Worm (Caenorhabditis elegans): ENCODE data around the gene toe-2.

Gene toe-2

DNA sequence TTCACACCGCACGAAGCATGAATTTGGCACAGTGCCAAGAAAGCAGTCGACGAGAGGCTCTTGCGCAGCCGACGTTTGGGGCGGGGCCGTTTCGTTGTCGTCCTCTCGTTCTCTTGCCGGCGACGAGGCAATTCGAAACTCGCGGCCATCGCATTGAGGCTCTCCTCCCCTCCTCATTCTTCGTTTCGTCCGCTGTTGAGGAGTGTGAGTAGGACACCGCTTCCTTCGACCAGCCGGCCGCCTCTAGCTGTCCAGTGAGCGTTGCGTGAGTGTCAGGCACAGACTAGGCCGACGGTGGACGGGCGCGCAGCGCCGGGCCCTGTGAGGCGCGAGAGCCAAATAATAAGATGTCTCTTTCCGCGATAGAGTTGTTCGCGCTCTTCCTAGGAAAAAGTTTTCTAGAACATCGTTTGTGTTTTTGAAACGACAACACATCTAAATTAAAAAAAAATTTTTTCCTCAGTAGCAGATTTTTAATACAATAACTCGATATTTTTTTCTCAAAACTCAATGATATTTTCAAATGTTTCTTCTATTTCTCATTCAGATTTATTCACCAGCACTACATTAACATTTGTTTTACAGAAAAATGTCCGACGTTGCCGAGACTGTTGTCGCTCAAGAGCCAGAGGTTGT, 29.2 kb downstream of the toe-2 start, which contains the start of the genes T28D9.11 and T28D9.1 (continued):
- no peak for TF ChIP-seq mef-2 (tag; optimal IDR thresholded peaks at IDR 0.05)
- no peak for TF ChIP-seq irx-1 (tag; optimal IDR thresholded peaks at IDR 0.05)
- TF ChIP-seq dpl-1 (GFP tag; optimal IDR thresholded peaks at IDR 0.05), result peak in 2 of 3 experiments; percentile 4 to 50
- TF ChIP-seq swsn-7 (tag; optimal IDR thresholded peaks at IDR 0.05), result peak; percentile 49
- no peak for TF ChIP-seq blmp-1 (tag; optimal IDR thresholded peaks at IDR 0.05)
- TF ChIP-seq nhr-47 (tag; optimal IDR thresholded peaks at IDR 0.05), result peak; percentile 56
- TF ChIP-seq rnt-1 (tag; optimal IDR thresholded peaks at IDR 0.05), result peak; percentile 58
- no peak for TF ChIP-seq lir-3 (tag; optimal IDR thresholded peaks at IDR 0.05; ENCODE audit: poor library complexity)
- TF ChIP-seq tbx-2 (tag; optimal IDR thresholded peaks at IDR 0.05), result peak; percentile 18
- TF ChIP-seq fkh-8 (tag; optimal IDR thresholded peaks at IDR 0.05), result peak; percentile 87
- TF ChIP-seq C16A3.4 (tag; optimal IDR thresholded peaks at IDR 0.05), result peak; percentile 12
- TF ChIP-seq fkh-10 (GFP tag; optimal IDR thresholded peaks at IDR 0.05), result peak; percentile 50
- TF ChIP-seq aly-2 (tag; optimal IDR thresholded peaks at IDR 0.05), result no peak
- no peak for TF ChIP-seq alr-1 (tag; optimal IDR thresholded peaks at IDR 0.05; ENCODE audit: borderline replicate concordance)
- TF ChIP-seq ama-1 (optimal IDR thresholded peaks at IDR 0.05), result peak; percentile 59

- TF ChIP-seq nhr-47 (tag; optimal IDR thresholded peaks at IDR 0.05), result no peak
- TF ChIP-seq zip-4 (GFP tag; optimal IDR thresholded peaks at IDR 0.05), result no peak
- no peak for TF ChIP-seq nhr-11 (tag; optimal IDR thresholded peaks at IDR 0.05)
- no peak for TF ChIP-seq ceh-82 (tag; optimal IDR thresholded peaks at IDR 0.05)
- no peak for TF ChIP-seq unc-130 (tag; optimal IDR thresholded peaks at IDR 0.05)
- TF ChIP-seq F16B12.6 (tag; optimal IDR thresholded peaks at IDR 0.05), result no peak
- no peak for TF ChIP-seq unc-98 (GFP tag; IDR thresholded peaks at IDR 0.05)
- TF ChIP-seq nhr-85 (tag), result no peak
- no peak for TF ChIP-seq ets-5 (GFP tag; IDR thresholded peaks at IDR 0.05)
- no peak for TF ChIP-seq hpl-2 (GFP tag; optimal IDR thresholded peaks at IDR 0.05)
- no peak for TF ChIP-seq swsn-7 (tag; optimal IDR thresholded peaks at IDR 0.05)
- TF ChIP-seq grh-1 (GFP tag; IDR thresholded peaks at IDR 0.05), result no peak
- no peak for TF ChIP-seq dsc-1 (tag; optimal IDR thresholded peaks at IDR 0.05)
- no peak for TF ChIP-seq zag-1 (tag; optimal IDR thresholded peaks at IDR 0.05)
- no peak for TF ChIP-seq ztf-4 (tag; optimal IDR thresholded peaks at IDR 0.05)
Observed at ce11 chrII:6491187-6491586, 30.0 kb downstream of the toe-2 start.

DNA sequence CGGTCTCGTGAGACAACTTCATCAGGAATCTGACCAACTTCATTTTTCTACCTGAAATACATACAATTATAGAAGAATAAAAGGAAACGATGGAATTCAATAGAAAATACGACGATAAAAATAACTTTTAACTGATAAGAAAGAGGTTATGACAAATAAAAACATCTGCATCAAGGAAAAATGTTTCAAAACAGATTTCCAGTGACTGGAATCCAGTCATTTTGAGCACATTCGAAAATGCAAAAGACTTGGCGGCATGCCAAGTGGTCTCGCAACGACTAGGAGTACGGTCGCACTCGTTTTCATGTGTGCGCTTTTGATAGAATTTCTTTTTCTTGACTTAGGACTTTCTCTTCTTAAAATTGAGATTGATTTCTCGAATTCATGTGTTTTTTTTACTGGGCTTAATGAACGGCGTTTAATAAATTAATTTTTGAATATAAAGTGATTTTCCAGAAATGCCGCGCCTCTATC, 31.4 kb downstream of the toe-2 start, which contains the start of the genes snr-3 and rsp-5:
Gene snr-3 (minus strand): TSS at position 51 of the 474 bp plus-strand sequence.
Gene rsp-5 (plus strand): TSS at position 455 of the 474 bp plus-strand sequence.
- TF ChIP-seq lin-39 (tag; optimal IDR thresholded peaks at IDR 0.05) (no peak), alr-1 (tag; optimal IDR thresholded peaks at IDR 0.05; ENCODE audit: borderline replicate concordance) (no peak), lsy-2 (tag; optimal IDR thresholded peaks at IDR 0.05) (peak; percentile 98 to 99), nhr-85 (tag) (peak; percentile 84), swsn-7 (tag; optimal IDR thresholded peaks at IDR 0.05) (peak; percentile 52), blmp-1 (tag; optimal IDR thresholded peaks at IDR 0.05) (peak; percentile 77), skn-1 (tag; optimal IDR thresholded peaks at IDR 0.05) (peak; percentile 46), nhr-12 (tag; optimal IDR thresholded peaks at IDR 0.05) (no peak), C04F5.9 (tag; optimal IDR thresholded peaks at IDR 0.05) (no peak), hlh-4 (tag; optimal IDR thresholded peaks at IDR 0.05) (no peak), unc-98 (GFP tag; IDR thresholded peaks at IDR 0.05) (no peak), ztf-4 (tag; optimal IDR thresholded peaks at IDR 0.05) (no peak), snu-23 (GFP tag; optimal IDR thresholded peaks at IDR 0.05) (peak; percentile 70), C16A3.4 (tag; optimal IDR thresholded peaks at IDR 0.05) (peak; percentile 76), lin-14 (GFP tag; optimal IDR thresholded peaks at IDR 0.05) (peak; percentile 65), nhr-77 (tag; optimal IDR thresholded peaks at IDR 0.05) (peak; percentile 68), xbp-1 (tag; optimal IDR thresholded peaks at IDR 0.05) (peak; percentile 55), grh-1 (GFP tag; IDR thresholded peaks at IDR 0.05) (peak; percentile 43; the same call in 1 of the 2 replicates), mab-9 (GFP tag; IDR thresholded peaks at IDR 0.05) (no peak), ceh-90 (tag; optimal IDR thresholded peaks at IDR 0.05) (no peak), sox-4 (tag; optimal IDR thresholded peaks at IDR 0.05) (no peak), hpl-2 (GFP tag; optimal IDR thresholded peaks at IDR 0.05) (no peak), dpl-1 (GFP tag; optimal IDR thresholded peaks at IDR 0.05) (peak; percentile 71 to 86 (median 80)), egl-13 (tag; optimal IDR thresholded peaks at IDR 0.05) (no peak), fos-1 (tag; optimal IDR thresholded peaks at IDR 0.05) (no peak), mef-2 (tag; optimal IDR thresholded peaks at IDR 0.05) (peak; percentile 7), unc-30 (tag; optimal IDR thresholded peaks at IDR 0.05) (no peak), lin-15B (tag; optimal IDR thresholded peaks at IDR 0.05) (peak; percentile 70), egl-27 (tag; optimal IDR thresholded peaks at IDR 0.05) (no peak), aha-1 (tag; optimal IDR thresholded peaks at IDR 0.05) (no peak), unc-62 (GFP tag; optimal IDR thresholded peaks at IDR 0.05) (no peak), C34B4.2 (tag; optimal IDR thresholded peaks at IDR 0.05) (no peak)
